Fruit fly (Drosophila melanogaster): ENCODE results near the gene CG15478.
A peak's percentile ranks its signal among the peaks of the same experiment; 100 is the strongest.

The CG15478 gene

dm6 chrX:7706398-7707349 lies 11.1 kb downstream of the CG15478 start (continued):
- TF ChIP-seq CG1621 (tag; optimal IDR thresholded peaks at IDR 0.05), result peak; percentile 96
- peak; percentile 95 for TF ChIP-seq Sox14 (GFP tag; optimal IDR thresholded peaks at IDR 0.05)
- TF ChIP-seq net (GFP tag; optimal IDR thresholded peaks at IDR 0.05), result peak; percentile 98
- TF ChIP-seq topi (GFP tag; optimal IDR thresholded peaks at IDR 0.05), result peak; percentile 97
- TF ChIP-seq Sox15 (GFP tag; optimal IDR thresholded peaks at IDR 0.05), result peak; percentile 93
- TF ChIP-seq CG4318 (GFP tag; optimal IDR thresholded peaks at IDR 0.05), result peak; percentile 94
- TF ChIP-seq spab (GFP tag; optimal IDR thresholded peaks at IDR 0.05), result peak; percentile 97
- TF ChIP-seq CG9139 (GFP tag; optimal IDR thresholded peaks at IDR 0.05), result peak; percentile 98
- peak; percentile 94 for TF ChIP-seq Blimp-1 (GFP tag; optimal IDR thresholded peaks at IDR 0.05)
- peak; percentile 97 for TF ChIP-seq CG6276 (GFP tag; optimal IDR thresholded peaks at IDR 0.05)
- TF ChIP-seq OdsH (GFP tag; optimal IDR thresholded peaks at IDR 0.05), result peak; percentile 98
- TF ChIP-seq Smox (GFP tag; optimal IDR thresholded peaks at IDR 0.05), result peak; percentile 94
- TF ChIP-seq Eip93F (GFP tag; optimal IDR thresholded peaks at IDR 0.05), result peak; percentile 95
- TF ChIP-seq salr (GFP tag; optimal IDR thresholded peaks at IDR 0.05), result peak; percentile 93
- TF ChIP-seq Eip75B (GFP tag; optimal IDR thresholded peaks at IDR 0.05), result peak; percentile 96
- peak; percentile 97 for TF ChIP-seq lz (GFP tag; optimal IDR thresholded peaks at IDR 0.05)
- TF ChIP-seq CG3919 (GFP tag; optimal IDR thresholded peaks at IDR 0.05), result peak; percentile 98
- peak; percentile 91 for TF ChIP-seq fd85E (GFP tag; optimal IDR thresholded peaks at IDR 0.05)
- TF ChIP-seq Hr39 (GFP tag; optimal IDR thresholded peaks at IDR 0.05), result peak; percentile 90
- peak; percentile 99 for TF ChIP-seq CG3032 (tag; optimal IDR thresholded peaks at IDR 0.05)
- TF ChIP-seq CG6792 (GFP tag; optimal IDR thresholded peaks at IDR 0.05), result peak; percentile 98
- TF ChIP-seq Met (GFP tag; optimal IDR thresholded peaks at IDR 0.05), result peak; percentile 97
- TF ChIP-seq CG16779 (tag; optimal IDR thresholded peaks at IDR 0.05), result peak; percentile 96
- peak; percentile 99 for TF ChIP-seq CG8632 (GFP tag; optimal IDR thresholded peaks at IDR 0.05)
- peak; percentile 97 for TF ChIP-seq Sox102F (GFP tag; optimal IDR thresholded peaks at IDR 0.05)

- TF ChIP-seq CG15336 (GFP tag; IDR thresholded peaks at IDR 0.05) (peak; percentile 90), vri (GFP tag; optimal IDR thresholded peaks at IDR 0.05) (peak; percentile 78), CG10669 (GFP tag; optimal IDR thresholded peaks at IDR 0.05) (peak; percentile 93), ss (GFP tag; optimal IDR thresholded peaks at IDR 0.05) (peak; percentile 83 to 95), CG8319 (GFP tag; optimal IDR thresholded peaks at IDR 0.05) (peak; percentile 92), net (GFP tag; optimal IDR thresholded peaks at IDR 0.05) (peak; percentile 93), CG6808 (GFP tag; optimal IDR thresholded peaks at IDR 0.05) (peak; percentile 86), Lpt (GFP tag; optimal IDR thresholded peaks at IDR 0.05) (peak; percentile 91), CG16779 (tag; optimal IDR thresholded peaks at IDR 0.05) (peak; percentile 88), dac (GFP tag; optimal IDR thresholded peaks at IDR 0.05) (peak; percentile 89), Ets21C (GFP tag; optimal IDR thresholded peaks at IDR 0.05) (peak; percentile 87), Hr38 (GFP tag; optimal IDR thresholded peaks at IDR 0.05) (no peak), CG32006 (GFP tag; optimal IDR thresholded peaks at IDR 0.05) (peak; percentile 96), CG7368 (GFP tag; optimal IDR thresholded peaks at IDR 0.05) (peak; percentile 90), Hr4 (GFP tag; optimal IDR thresholded peaks at IDR 0.05) (peak; percentile 91), CG10631 (GFP tag; optimal IDR thresholded peaks at IDR 0.05) (peak; percentile 94), CG6854 (GFP tag; optimal IDR thresholded peaks at IDR 0.05) (peak; percentile 70), CG34406 (GFP tag; optimal IDR thresholded peaks at IDR 0.05) (peak; percentile 93), esn (GFP tag; optimal IDR thresholded peaks at IDR 0.05) (peak; percentile 95), Met (GFP tag; optimal IDR thresholded peaks at IDR 0.05) (peak; percentile 95), CG31627 (GFP tag; optimal IDR thresholded peaks at IDR 0.05) (peak; percentile 89), Eip75B (GFP tag; optimal IDR thresholded peaks at IDR 0.05) (peak; percentile 93), Eip78C (GFP tag) (peak; percentile 99), Sox14 (GFP tag; optimal IDR thresholded peaks at IDR 0.05) (peak; percentile 90), eg (GFP tag; IDR thresholded peaks at IDR 0.05) (peak; percentile 79), Gug (GFP tag; IDR thresholded peaks at IDR 0.05) (peak; percentile 88)
Measured at dm6 chrX:7705175-7706097, 12.3 kb downstream of the CG15478 start.

All from whole organism, prepupa.